Worm (Caenorhabditis elegans) whole organism, L1 larva: ENCODE measurements around the gene C01G10.6.

Experiments
- ceh-82 ChIP-seq, 3 experiments: fragments of 150-350 bp in 1 of 3; sonication (generic microtip) in 2 of 3; optimal IDR thresholded peaks; 2 replicates each; lab custom pipeline; 2014 to 2017; ENCODE audit warnings: missing biosample characterization in 3 of 3, missing genetic modification characterization in 3 of 3
- irx-1 ChIP-seq: sonication (generic microtip); optimal IDR thresholded peaks from 2 replicates; lab custom pipeline; 2016; ENCODE audit warnings: missing genetic modification characterization, missing compliant biosample characterization
- lin-35 ChIP-seq, 2 experiments: fragments of 150-350 bp; optimal IDR thresholded peaks; 2 replicates each; lab custom pipeline; 2014; ENCODE audit warnings: missing biosample characterization in 2 of 2, missing genetic modification characterization in 2 of 2, missing genetic modification reagents in 2 of 2
- mep-1 ChIP-seq: fragments of 150-350 bp; optimal IDR thresholded peaks from 2 replicates; lab custom pipeline; 2014; ENCODE audit warnings: missing biosample characterization, missing genetic modification characterization
- nhr-11 ChIP-seq: fragments of 150-350 bp; optimal IDR thresholded peaks from 2 replicates; lab custom pipeline; 2014; ENCODE audit warnings: missing biosample characterization, missing genetic modification characterization
- nhr-20 ChIP-seq: sonication (generic microtip); optimal IDR thresholded peaks from 2 replicates; lab custom pipeline; 2016; ENCODE audit warnings: mild to moderate bottlenecking, missing genetic modification characterization, missing compliant biosample characterization
- rnt-1 ChIP-seq: sonication (generic microtip); optimal IDR thresholded peaks from 2 replicates; lab custom pipeline; 2016; ENCODE audit warnings: mild to moderate bottlenecking, missing genetic modification characterization, moderate library complexity, missing compliant biosample characterization
- sptf-1 ChIP-seq: fragments of 150-350 bp; optimal IDR thresholded peaks from 2 replicates; lab custom pipeline; 2014; ENCODE audit warnings: missing biosample characterization, missing genetic modification characterization
- unc-62 ChIP-seq: fragments of 150-350 bp; optimal IDR thresholded peaks from 2 replicates; lab custom pipeline; 2014; ENCODE audit warnings: missing biosample characterization, missing genetic modification reagents, missing genetic modification characterization
- xbp-1 ChIP-seq: sonication (generic microtip); optimal IDR thresholded peaks from 2 replicates; lab custom pipeline; 2016; ENCODE audit warnings: missing genetic modification characterization, missing compliant biosample characterization
- ztf-11 ChIP-seq, 2 experiments: sonication (generic microtip); optimal IDR thresholded peaks; 2 replicates each; lab custom pipeline; 2016 to 2017; ENCODE audit warnings: missing genetic modification characterization in 2 of 2, missing biosample characterization in 1 of 2, missing compliant biosample characterization in 1 of 2

ce11 chrV:15087207-15087706, at the start of gene C01G10.6, which contains the start of gene C01G10.15:
- no peak for TF ChIP-seq ceh-82 (tag; optimal IDR thresholded peaks at IDR 0.05; lab: Kevin White, UChicago)
- no peak for TF ChIP-seq xbp-1 (tag; lab: Kevin White, UChicago)
- TF ChIP-seq unc-62 (GFP tag; lab: Kevin White, UChicago): no peak
- TF ChIP-seq mep-1: no peak
- no peak for TF ChIP-seq nhr-11 (tag; lab: Kevin White, UChicago)
- TF ChIP-seq ztf-11 (tag; optimal IDR thresholded peaks at IDR 0.05; lab: Kevin White, UChicago): no peak
- TF ChIP-seq irx-1 (tag; lab: Kevin White, UChicago): no peak
- no peak for TF ChIP-seq rnt-1
- no peak for TF ChIP-seq nhr-20
- no peak for TF ChIP-seq sptf-1 (tag; lab: Kevin White, UChicago)
- no peak for TF ChIP-seq lin-35 (GFP tag; optimal IDR thresholded peaks at IDR 0.05; lab: Kevin White, UChicago)
